Fruit fly (Drosophila melanogaster): ENCODE results near the gene CG11672.

DNA sequence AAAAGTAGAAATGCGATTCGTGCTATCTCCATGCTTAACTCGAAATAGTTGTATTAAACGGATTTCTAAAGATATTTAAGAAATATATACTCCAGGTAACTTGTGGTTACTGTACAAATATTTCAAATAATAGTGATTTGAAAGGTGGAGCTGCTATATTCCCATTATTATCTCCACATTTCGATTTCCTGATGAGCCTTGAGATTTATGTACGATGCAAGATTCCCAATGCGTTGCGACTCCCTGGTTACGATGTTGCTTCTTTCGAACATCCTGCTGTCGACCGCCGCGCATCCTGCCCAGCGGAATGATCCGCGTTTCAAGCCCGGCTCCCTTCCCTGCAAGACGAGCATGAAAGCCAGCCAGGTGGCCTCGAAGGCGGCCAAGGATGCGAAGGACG lies 21.7 kb upstream of the CG11672 start, which contains the start of the genes CG11694 and CG11698:
- no peak for TF ChIP-seq CG8301 (tag; optimal IDR thresholded peaks at IDR 0.05)
- no peak for TF ChIP-seq CG15710 (tag; optimal IDR thresholded peaks at IDR 0.05)
- no peak for TF ChIP-seq CG14655 (GFP tag; optimal IDR thresholded peaks at IDR 0.05)
- TF ChIP-seq EcR (GFP tag; optimal IDR thresholded peaks at IDR 0.05) = no peak
- TF ChIP-seq CG10348 (GFP tag; IDR thresholded peaks at IDR 0.05) = no peak
- TF ChIP-seq rn (GFP tag; IDR thresholded peaks at IDR 0.05) = no peak
